Worm (Caenorhabditis elegans) whole organism, young adult: ENCODE measurements around the gene Y49F6B.8.
"Not testable (repeated sequence)": the region's sequence is repeated elsewhere in the genome, so short reads cannot be mapped to it uniquely, and the experiment has no call there.

Experiments used
- B0035.1 ChIP-seq: sonication (generic microtip); optimal IDR thresholded peaks from 2 replicates; lab custom pipeline; 2016; ENCODE audit warnings: missing genetic modification characterization, mild to moderate bottlenecking, missing compliant biosample characterization, missing genotype, missing genetic modification reagents
- B0336.3 ChIP-seq: fragments of 200-800 bp; sonication (Bioruptor generic); IDR thresholded peaks from 2 replicates; pipeline ENCODE4 v1.3.6; 2022; ENCODE audit warnings: missing genetic modification characterization, missing compliant biosample characterization
- C06A6.2 ChIP-seq: fragments of 200-800 bp; sonication (Bioruptor generic); conservative IDR thresholded peaks from 2 replicates; pipeline ENCODE4 v1.3.6; 2022; ENCODE audit warnings: missing genetic modification characterization, missing compliant biosample characterization
- D2030.7 ChIP-seq: fragments of 200-800 bp; sonication (Bioruptor generic); IDR thresholded peaks from 2 replicates; pipeline ENCODE4 v1.3.6; 2022; ENCODE audit warnings: missing genetic modification reagents, missing genetic modification characterization, missing compliant biosample characterization
- F10E7.11 ChIP-seq: sonication (generic microtip); optimal IDR thresholded peaks from 2 replicates; lab custom pipeline; 2017; ENCODE audit warnings: mild to moderate bottlenecking, missing genetic modification characterization, moderate library complexity, missing compliant biosample characterization
- F22D6.2 ChIP-seq: sonication (generic microtip); optimal IDR thresholded peaks from 2 replicates; lab custom pipeline; 2016; ENCODE audit warnings: mild to moderate bottlenecking, missing genetic modification characterization, missing compliant biosample characterization
- F33H1.4 ChIP-seq: fragments of 200-800 bp; sonication (Bioruptor generic); IDR thresholded peaks from 2 replicates; pipeline ENCODE4 v1.3.6; 2022; ENCODE audit warnings: missing genetic modification reagents, missing genetic modification characterization, missing compliant biosample characterization
- F37B4.10 ChIP-seq: fragments of 200-800 bp; sonication (Bioruptor generic); IDR thresholded peaks from 2 replicates; pipeline ENCODE4 v1.3.6; 2022; ENCODE audit warnings: missing genetic modification characterization, missing compliant biosample characterization
- F52B5.7 ChIP-seq: sonication (generic microtip); optimal IDR thresholded peaks from 2 replicates; lab custom pipeline; 2016; ENCODE audit warnings: mild to moderate bottlenecking, missing genetic modification characterization, missing compliant biosample characterization
- F55B11.4 ChIP-seq: sonication (generic microtip); optimal IDR thresholded peaks from 2 replicates; lab custom pipeline; 2016; ENCODE audit warnings: missing compliant biosample characterization, missing genetic modification characterization, borderline replicate concordance; ENCODE audit not compliant: insufficient read depth
- T07F8.4 ChIP-seq: sonication (generic microtip); optimal IDR thresholded peaks from 2 replicates; lab custom pipeline; 2016; ENCODE audit warnings: mild to moderate bottlenecking, missing genetic modification characterization, moderate library complexity, missing compliant biosample characterization
- aptf-3 ChIP-seq: fragments of 200-800 bp; sonication (Bioruptor generic); IDR thresholded peaks from 2 replicates; pipeline ENCODE4 v1.3.6; 2022; ENCODE audit warnings: missing genetic modification characterization, missing compliant biosample characterization
- atf-7 ChIP-seq: sonication (generic microtip); optimal IDR thresholded peaks from 2 replicates; lab custom pipeline; 2017; ENCODE audit warnings: mild to moderate bottlenecking, missing genetic modification characterization, missing compliant biosample characterization
- athp-1 ChIP-seq: sonication (generic microtip); optimal IDR thresholded peaks from 2 replicates; lab custom pipeline; 2017; ENCODE audit warnings: mild to moderate bottlenecking, missing genetic modification characterization, missing compliant biosample characterization
- attf-5 ChIP-seq: fragments of 200-800 bp; sonication (Bioruptor generic); optimal IDR thresholded peaks from 2 replicates; lab custom pipeline; 2018; ENCODE audit warnings: mild to moderate bottlenecking, missing genetic modification characterization, missing compliant biosample characterization
- attf-6 ChIP-seq: fragments of 200-800 bp; sonication (Bioruptor generic); IDR thresholded peaks from 2 replicates; pipeline ENCODE4 v1.3.6; 2022; ENCODE audit warnings: missing genetic modification reagents, missing genetic modification characterization, missing compliant biosample characterization
- ceh-100 ChIP-seq: fragments of 200-800 bp; sonication (Bioruptor generic); IDR thresholded peaks from 2 replicates; pipeline ENCODE4 v1.3.6; 2022; ENCODE audit warnings: missing genetic modification reagents, missing genetic modification characterization, missing compliant biosample characterization
- ceh-58 ChIP-seq: fragments of 200-800 bp; sonication (Bioruptor generic); IDR thresholded peaks from 2 replicates; pipeline ENCODE4 v1.3.6; 2022; ENCODE audit warnings: missing genetic modification characterization, missing compliant biosample characterization
- ceh-79 ChIP-seq: sonication (generic microtip); optimal IDR thresholded peaks from 2 replicates; lab custom pipeline; 2017; ENCODE audit warnings: mild to moderate bottlenecking, missing genetic modification characterization, missing compliant biosample characterization
- ceh-91 ChIP-seq: fragments of 200-800 bp; sonication (Bioruptor generic); IDR thresholded peaks from 2 replicates; pipeline ENCODE4 v1.3.6; 2022; ENCODE audit warnings: missing genetic modification reagents, missing genetic modification characterization, missing compliant biosample characterization
- dpff-1 ChIP-seq: sonication (generic microtip); optimal IDR thresholded peaks from 2 replicates; lab custom pipeline; 2017; ENCODE audit warnings: mild to moderate bottlenecking, missing genetic modification characterization, missing compliant biosample characterization
- dpl-1 ChIP-seq: fragments of 150-350 bp; optimal IDR thresholded peaks from 2 replicates; lab custom pipeline; 2014; ENCODE audit warnings: missing biosample characterization, missing genetic modification reagents, missing genetic modification characterization
- egl-44 ChIP-seq: fragments of 200-800 bp; sonication (Bioruptor generic); IDR thresholded peaks from 2 replicates; pipeline ENCODE4 v1.3.6; 2022; ENCODE audit warnings: missing genetic modification reagents, missing genetic modification characterization, missing compliant biosample characterization
- hmg-20 ChIP-seq: fragments of 200-800 bp; sonication (Bioruptor generic); IDR thresholded peaks from 2 replicates; pipeline ENCODE4 v1.3.6; 2022; ENCODE audit warnings: missing genetic modification reagents, missing genetic modification characterization, missing compliant biosample characterization
- hsf-1 ChIP-seq: fragments of 200-800 bp; sonication (Bioruptor generic); IDR thresholded peaks from 2 replicates; pipeline ENCODE4 v1.3.6; 2022; ENCODE audit warnings: missing genetic modification reagents, missing genetic modification characterization, missing compliant biosample characterization
- let-526 ChIP-seq: fragments of 200-800 bp; sonication (Bioruptor generic); IDR thresholded peaks from 2 replicates; pipeline ENCODE4 v1.3.6; 2022; ENCODE audit warnings: missing genetic modification reagents, missing genetic modification characterization, missing compliant biosample characterization
- lin-35 ChIP-seq, 3 experiments: fragments of 150-350 bp in 2 of 3; sonication (generic microtip) in 1 of 3; optimal IDR thresholded peaks; 2 replicates each; lab custom pipeline; 2014 to 2018; ENCODE audit warnings: missing biosample characterization in 3 of 3, missing genetic modification characterization in 3 of 3, missing genetic modification reagents in 3 of 3
- lsl-1 ChIP-seq: fragments of 200-800 bp; sonication (Bioruptor generic); optimal IDR thresholded peaks from 2 replicates; lab custom pipeline; 2018; ENCODE audit warnings: mild to moderate bottlenecking, missing genetic modification characterization, moderate library complexity, missing compliant biosample characterization
- madf-10 ChIP-seq: sonication (generic microtip); optimal IDR thresholded peaks from 2 replicates; lab custom pipeline; 2016; ENCODE audit warnings: mild to moderate bottlenecking, missing genetic modification characterization, missing compliant biosample characterization
- madf-6 ChIP-seq: fragments of 200-800 bp; sonication (Bioruptor generic); IDR thresholded peaks from 2 replicates; pipeline ENCODE4 v1.3.6; 2022; ENCODE audit warnings: missing genetic modification reagents, missing genetic modification characterization, missing compliant biosample characterization
- nfya-1 ChIP-seq: sonication (generic microtip); optimal IDR thresholded peaks from 2 replicates; lab custom pipeline; 2017; ENCODE audit warnings: antibody characterized with exemption, missing compliant biosample characterization, missing genetic modification characterization, borderline replicate concordance; ENCODE audit not compliant: insufficient read depth
- rec-8 ChIP-seq, 2 experiments: sonication (generic microtip); optimal IDR thresholded peaks; 2 replicates each; lab custom pipeline; 2016; ENCODE audit warnings: mild to moderate bottlenecking in 2 of 2, missing genetic modification characterization in 2 of 2, missing genetic modification reagents in 2 of 2, missing genotype in 2 of 2, missing biosample characterization in 1 of 2, missing compliant biosample characterization in 1 of 2, moderate library complexity in 1 of 2
- rpc-1 ChIP-seq, 2 experiments: fragments of 150-350 bp in 1 of 2; sonication (generic microtip) in 1 of 2; optimal IDR thresholded peaks; 2 replicates each; lab custom pipeline; 2014 to 2018; ENCODE audit warnings: missing biosample characterization in 1 of 2, missing genetic modification characterization in 1 of 2, missing genetic modification reagents in 1 of 2, missing genotype in 1 of 2
- snpc-1.3 ChIP-seq: sonication (generic microtip); optimal IDR thresholded peaks from 2 replicates; lab custom pipeline; 2017; ENCODE audit warnings: missing genetic modification characterization, mild to moderate bottlenecking, missing compliant biosample characterization, antibody characterized with exemption, moderate library complexity, missing genotype, missing genetic modification reagents; ENCODE audit not compliant: insufficient read depth
- tbx-9 ChIP-seq: sonication (generic microtip); optimal IDR thresholded peaks from 2 replicates; lab custom pipeline; 2016; ENCODE audit warnings: borderline replicate concordance, missing genetic modification characterization, inconsistent platforms, missing compliant biosample characterization
- unc-130 ChIP-seq: sonication (generic microtip); optimal IDR thresholded peaks from 2 replicates; lab custom pipeline; 2016; ENCODE audit warnings: missing genetic modification reagents, missing genetic modification characterization, missing compliant biosample characterization
- xnd-1 ChIP-seq: sonication (generic microtip); optimal IDR thresholded peaks from 2 replicates; lab custom pipeline; 2016; ENCODE audit warnings: missing genotype, missing genetic modification reagents, missing genetic modification characterization, missing compliant biosample characterization
- ztf-28 ChIP-seq: fragments of 200-800 bp; sonication (Bioruptor generic); IDR thresholded peaks from 2 replicates; pipeline ENCODE4 v1.3.6; 2022; ENCODE audit warnings: missing genetic modification reagents, missing genetic modification characterization, missing compliant biosample characterization

The Y49F6B.8 gene

ce11 chrII:3458209-3458608 is 23.3 kb downstream of the Y49F6B.8 start, which contains the start of the genes C16C8.26 and C16C8.19:
C16C8.26 (minus strand) TSS chrII:3458309.
C16C8.19 (plus strand) TSS chrII:3458487.
- TF ChIP-seq attf-5 (GFP tag; lab: Kevin White, UChicago) (no peak), ceh-100 (GFP tag; lab: Robert Waterston, UW) (no peak), lin-35 (GFP tag; optimal IDR thresholded peaks at IDR 0.05; lab: Kevin White, UChicago) (no peak), madf-10 (tag; lab: Kevin White, UChicago) (no peak)

ce11 chrII:3453521-3453920 is 28.0 kb downstream of the Y49F6B.8 start, which contains the start of gene C16C8.11:
C16C8.11 (plus strand) TSS chrII:3453708.
- TF ChIP-seq F33H1.4 (GFP tag; lab: Robert Waterston, UW) (0 out of 2 replicates have a peak, but pooled peaks have one; percentile 25), lsl-1 (GFP tag; lab: Kevin White, UChicago) (peak; percentile 80), xnd-1 (tag; lab: Kevin White, UChicago) (peak; percentile 7), madf-6 (peak; percentile 51; the same call in 1 of the 2 replicates), athp-1 (peak; percentile 20), dpl-1 (GFP tag; lab: Kevin White, UChicago) (no peak), ceh-79 (tag; lab: Kevin White, UChicago) (no peak)

- no peak for TF ChIP-seq tbx-9 (tag; lab: Kevin White, UChicago)
- TF ChIP-seq egl-44 (GFP tag; lab: Robert Waterston, UW): no peak
- TF ChIP-seq dpff-1 (tag; lab: Kevin White, UChicago): no peak
- peak; percentile 72 for TF ChIP-seq lsl-1 (GFP tag; lab: Kevin White, UChicago)
- TF ChIP-seq D2030.7 (GFP tag; lab: Robert Waterston, UW): peak; percentile 18; the same call in 1 of the 2 replicates
- TF ChIP-seq, all 124 proteins: peak for 2
Observed at ce11 chrII:3452421-3452820, 29.1 kb downstream of the Y49F6B.8 start, which contains the start of gene C16C8.12. C16C8.12 (plus strand) TSS chrII:3452721.

ce11 chrII:3449514-3449913 is 32.0 kb downstream of the Y49F6B.8 start, which contains the start of gene C16C8.14:
C16C8.14 (plus strand) TSS chrII:3449814.
- not testable (repeated sequence) for TF ChIP-seq C06A6.2; atf-7; ztf-28 (GFP tag; lab: Robert Waterston, UW)

ce11 chrII:3448776-3449280 is 32.7 kb downstream of the Y49F6B.8 start, which contains the start of gene C16C8.25:
C16C8.25 (plus strand) TSS chrII:3449230.
- TF ChIP-seq F52B5.7 (tag; lab: Kevin White, UChicago) (no peak), rpc-1 (optimal IDR thresholded peaks at IDR 0.05; lab: Kevin White, UChicago) (no peak), rpc-1 (tag; optimal IDR thresholded peaks at IDR 0.05; lab: Kevin White, UChicago) (no peak), lsl-1 (GFP tag; lab: Kevin White, UChicago) (peak; percentile 72), madf-6 (peak; percentile 60; the same call in 1 of the 2 replicates), aptf-3 (no peak), B0336.3 (GFP tag; lab: Robert Waterston, UW) (no peak), hsf-1 (GFP tag; lab: Robert Waterston, UW) (no peak), nfya-1 (tag; lab: Kevin White, UChicago) (no peak), F37B4.10 (GFP tag; lab: Robert Waterston, UW) (no peak), unc-130 (GFP tag; lab: Kevin White, UChicago) (no peak), hmg-20 (no peak), T07F8.4 (tag; lab: Kevin White, UChicago) (no peak), let-526 (GFP tag; lab: Robert Waterston, UW) (no peak), attf-5 (GFP tag; lab: Kevin White, UChicago) (no peak), F55B11.4 (tag; lab: Kevin White, UChicago) (no peak), snpc-1.3 (tag; lab: Kevin White, UChicago) (no peak), ceh-58 (GFP tag; lab: Robert Waterston, UW) (no peak), rec-8 (tag; optimal IDR thresholded peaks at IDR 0.05; lab: Kevin White, UChicago) (no peak), ceh-91 (GFP tag; lab: Robert Waterston, UW) (no peak), D2030.7 (GFP tag; lab: Robert Waterston, UW) (0 out of 2 replicates have a peak, but pooled peaks have one; percentile 33), attf-6 (GFP tag; lab: Robert Waterston, UW) (no peak), F10E7.11 (tag; lab: Kevin White, UChicago) (no peak), F22D6.2 (tag; lab: Kevin White, UChicago) (no peak), B0035.1 (tag; lab: Kevin White, UChicago) (no peak)
